Fruit fly (Drosophila melanogaster) whole organism, embryonic: ENCODE data around the gene Vm26Aa.

Experiments
- B-H1 ChIP-seq: fragments of 200-800 bp; sonication (Bioruptor generic); IDR thresholded peaks from 3 replicates; pipeline ENCODE4 v1.3.6; 2022; ENCODE audit warnings: missing biosample characterization, missing genetic modification characterization
- Blimp-1 ChIP-seq: fragments of 200-800 bp; sonication (Bioruptor generic); optimal IDR thresholded peaks from 3 replicates; lab custom pipeline; 2018; ENCODE audit warnings: missing biosample characterization, missing genetic modification characterization, mild to moderate bottlenecking, moderate library complexity, missing genetic modification reagents
- CG10274 ChIP-seq: fragments of 200-800 bp; sonication (Bioruptor generic); optimal IDR thresholded peaks from 3 replicates; lab custom pipeline; 2017; ENCODE audit warnings: missing biosample characterization, mild to moderate bottlenecking, missing genetic modification characterization
- CG11696 ChIP-seq: fragments of 200-800 bp; sonication (Bioruptor generic); IDR thresholded peaks from 2 replicates; pipeline ENCODE4 v1.3.6; 2022; ENCODE audit warnings: missing biosample characterization, missing genetic modification characterization
- CG12942 ChIP-seq: fragments of 200-800 bp; sonication (Bioruptor generic); optimal IDR thresholded peaks from 3 replicates; lab custom pipeline; 2016; ENCODE audit warnings: missing biosample characterization, missing genetic modification characterization
- CG14860 ChIP-seq: fragments of 200-800 bp; sonication (Bioruptor generic); IDR thresholded peaks from 3 replicates; pipeline ENCODE4 v1.3.6; 2022; ENCODE audit warnings: missing biosample characterization, missing genetic modification characterization; ENCODE audit not compliant: partially characterized antibody
- CG15514 ChIP-seq: fragments of 200-800 bp; sonication (Bioruptor generic); optimal IDR thresholded peaks from 3 replicates; lab custom pipeline; 2017; ENCODE audit warnings: missing biosample characterization, missing genetic modification characterization, mild to moderate bottlenecking, moderate library complexity, missing genetic modification reagents
- CG17385 ChIP-seq: fragments of 200-800 bp; sonication (Bioruptor generic); optimal IDR thresholded peaks from 3 replicates; lab custom pipeline; 2018; ENCODE audit warnings: missing biosample characterization, mild to moderate bottlenecking, missing genetic modification characterization
- CG17829 ChIP-seq: fragments of 200-800 bp; optimal IDR thresholded peaks from 2 replicates; lab custom pipeline; 2019; ENCODE audit warnings: missing biosample characterization, mild to moderate bottlenecking, missing genetic modification characterization, moderate library complexity
- CG18764 ChIP-seq: fragments of 200-800 bp; sonication (Bioruptor generic); optimal IDR thresholded peaks from 3 replicates; lab custom pipeline; 2016; ENCODE audit warnings: missing biosample characterization, missing genetic modification characterization
- CG2875 ChIP-seq: fragments of 200-800 bp; sonication (Bioruptor generic); optimal IDR thresholded peaks from 2 replicates; lab custom pipeline; 2017; ENCODE audit warnings: missing biosample characterization, mild to moderate bottlenecking, missing genetic modification characterization, missing genetic modification reagents
- CG32767 ChIP-seq: fragments of 200-800 bp; sonication (Bioruptor generic); IDR thresholded peaks from 2 replicates; pipeline ENCODE4 v1.3.6; 2022; ENCODE audit warnings: missing biosample characterization, missing genetic modification characterization
- CG33557 ChIP-seq: fragments of 200-800 bp; sonication (Bioruptor generic); optimal IDR thresholded peaks from 2 replicates; lab custom pipeline; 2019; ENCODE audit warnings: missing biosample characterization, mild to moderate bottlenecking, missing genetic modification characterization, moderate library complexity
- CG4424 ChIP-seq: fragments of 200-800 bp; sonication (Bioruptor generic); optimal IDR thresholded peaks from 3 replicates; lab custom pipeline; 2016; ENCODE audit warnings: missing biosample characterization, missing genetic modification characterization
- CG7372 ChIP-seq: fragments of 200-800 bp; sonication (Bioruptor generic); IDR thresholded peaks from 2 replicates; pipeline ENCODE4 v1.3.6; 2022; ENCODE audit warnings: missing biosample characterization, missing genetic modification characterization
- CG7987 ChIP-seq: fragments of 200-800 bp; sonication (Bioruptor generic); optimal IDR thresholded peaks from 2 replicates; lab custom pipeline; 2018; ENCODE audit warnings: missing biosample characterization, mild to moderate bottlenecking, missing genetic modification characterization, moderate library complexity
- CG8478 ChIP-seq: fragments of >200 bp; optimal IDR thresholded peaks from 2 replicates; lab custom pipeline; 2018
- CG9437 ChIP-seq: fragments of 200-800 bp; sonication (Bioruptor generic); optimal IDR thresholded peaks from 2 replicates; lab custom pipeline; 2018; ENCODE audit warnings: missing biosample characterization, mild to moderate bottlenecking, missing genetic modification characterization
- CG9727 ChIP-seq: fragments of 200-800 bp; sonication (Bioruptor generic); optimal IDR thresholded peaks from 3 replicates; lab custom pipeline; 2017; ENCODE audit warnings: missing biosample characterization, mild to moderate bottlenecking, missing genetic modification characterization
- CHES-1-like ChIP-seq: fragments of 200-800 bp; sonication (Bioruptor generic); optimal IDR thresholded peaks from 2 replicates; lab custom pipeline; 2016; ENCODE audit warnings: missing biosample characterization, missing genetic modification characterization
- Camta ChIP-seq: fragments of 200-800 bp; sonication (Bioruptor generic); optimal IDR thresholded peaks from 2 replicates; lab custom pipeline; 2016; ENCODE audit warnings: missing biosample characterization, missing genetic modification characterization
- CkIIα-i1 ChIP-seq: fragments of 200-800 bp; sonication (Bioruptor generic); IDR thresholded peaks from 2 replicates; pipeline ENCODE4 v1.3.6; 2022; ENCODE audit warnings: missing biosample characterization, missing genetic modification characterization
- CrebB ChIP-seq: fragments of 200-800 bp; sonication (Bioruptor generic); optimal IDR thresholded peaks from 3 replicates; lab custom pipeline; 2018; ENCODE audit warnings: missing biosample characterization, mild to moderate bottlenecking, missing genetic modification characterization
- Eip74EF ChIP-seq, 2 experiments: fragments of 200-800 bp in 1 of 2; fragments of >200 bp in 1 of 2; sonication (Bioruptor generic) in 1 of 2; optimal IDR thresholded peaks; 2 replicates each; lab custom pipeline; 2017 to 2019; ENCODE audit warnings: missing biosample characterization in 2 of 2, missing genetic modification characterization in 2 of 2, mild to moderate bottlenecking in 1 of 2, moderate library complexity in 1 of 2
- HLH54F ChIP-seq: fragments of 200-800 bp; sonication (Bioruptor generic); optimal IDR thresholded peaks from 3 replicates; lab custom pipeline; 2016; ENCODE audit warnings: missing biosample characterization, missing genetic modification characterization
- HLHmδ ChIP-seq: fragments of 200-800 bp; sonication (Bioruptor generic); optimal IDR thresholded peaks from 2 replicates; lab custom pipeline; 2018; ENCODE audit warnings: missing biosample characterization, mild to moderate bottlenecking, missing genetic modification characterization, moderate library complexity
- Hr3 ChIP-seq: fragments of 200-800 bp; sonication (Bioruptor generic); optimal IDR thresholded peaks from 3 replicates; lab custom pipeline; 2016; ENCODE audit warnings: missing biosample characterization, missing genetic modification characterization
- Lim3 ChIP-seq: fragments of 200-800 bp; sonication (Bioruptor generic); IDR thresholded peaks from 2 replicates; pipeline ENCODE4 v1.3.6; 2022; ENCODE audit warnings: missing biosample characterization, missing genetic modification characterization
- Mad ChIP-seq: fragments of 200-800 bp; sonication (Bioruptor generic); optimal IDR thresholded peaks from 2 replicates; lab custom pipeline; 2016; ENCODE audit warnings: missing biosample characterization, missing genetic modification characterization
- Max ChIP-seq: fragments of 200-800 bp; sonication (Bioruptor generic); optimal IDR thresholded peaks from 2 replicates; lab custom pipeline; 2016; ENCODE audit warnings: missing biosample characterization, mild to moderate bottlenecking, missing genetic modification characterization
- Meics ChIP-seq: fragments of 200-800 bp; sonication (Bioruptor generic); optimal IDR thresholded peaks from 2 replicates; lab custom pipeline; 2017; ENCODE audit warnings: missing biosample characterization, mild to moderate bottlenecking, missing genetic modification characterization
- Mrtf ChIP-seq: fragments of 200-800 bp; sonication (Bioruptor generic); IDR thresholded peaks from 3 replicates; pipeline ENCODE4 v1.3.6; 2022; ENCODE audit warnings: missing biosample characterization, missing genetic modification characterization
- PHDP ChIP-seq: fragments of 200-800 bp; sonication (Bioruptor generic); optimal IDR thresholded peaks from 3 replicates; lab custom pipeline; 2018; ENCODE audit warnings: missing biosample characterization, mild to moderate bottlenecking, missing genetic modification characterization, moderate library complexity
- Spps ChIP-seq: fragments of 200-800 bp; sonication (Bioruptor generic); optimal IDR thresholded peaks from 2 replicates; lab custom pipeline; 2018; ENCODE audit warnings: missing biosample characterization, mild to moderate bottlenecking, missing genetic modification characterization
- Stat92E ChIP-seq, 3 experiments: fragments of >200 bp in 2 of 3; fragments of 200-800 bp in 1 of 3; sonication (Bioruptor generic) in 1 of 3; optimal IDR thresholded peaks; 2 replicates each; lab custom pipeline; 2017 to 2019; ENCODE audit warnings: missing biosample characterization in 3 of 3, missing genetic modification characterization in 3 of 3, mild to moderate bottlenecking in 1 of 3, moderate library complexity in 1 of 3
- Xrp1 ChIP-seq: fragments of 200-800 bp; sonication (Bioruptor generic); IDR thresholded peaks from 2 replicates; pipeline ENCODE4 v1.3.6; 2022; ENCODE audit warnings: missing biosample characterization, missing genetic modification characterization
- aop ChIP-seq: fragments of 200-800 bp; sonication (Bioruptor generic); IDR thresholded peaks from 2 replicates; pipeline ENCODE4 v1.3.6; 2022; ENCODE audit warnings: missing biosample characterization, missing genetic modification characterization
- az2 ChIP-seq: fragments of 200-800 bp; sonication (Bioruptor generic); optimal IDR thresholded peaks from 3 replicates; lab custom pipeline; 2016; ENCODE audit warnings: missing biosample characterization, missing genetic modification characterization
- bigmax ChIP-seq: fragments of 200-800 bp; sonication (Bioruptor generic); optimal IDR thresholded peaks from 2 replicates; lab custom pipeline; 2018; ENCODE audit warnings: missing biosample characterization, mild to moderate bottlenecking, missing genetic modification characterization
- bowl ChIP-seq: fragments of 200-800 bp; sonication (Bioruptor generic); IDR thresholded peaks from 2 replicates; pipeline ENCODE4 v1.3.6; 2022; ENCODE audit warnings: missing biosample characterization, missing genetic modification characterization
- fru ChIP-seq: fragments of >200 bp; optimal IDR thresholded peaks from 2 replicates; lab custom pipeline; 2017
- jing ChIP-seq: fragments of 200-800 bp; sonication (Bioruptor generic); optimal IDR thresholded peaks from 2 replicates; lab custom pipeline; 2018; ENCODE audit warnings: missing biosample characterization, mild to moderate bottlenecking, missing genetic modification characterization
- lbe ChIP-seq: fragments of 200-800 bp; sonication (Bioruptor generic); optimal IDR thresholded peaks from 2 replicates; lab custom pipeline; 2016; ENCODE audit warnings: missing biosample characterization, mild to moderate bottlenecking, missing genetic modification characterization
- lola ChIP-seq, 3 experiments: fragments of >200 bp in 2 of 3; fragments of 200-800 bp in 1 of 3; sonication (Bioruptor generic) in 1 of 3; optimal IDR thresholded peaks; 2 replicates each; lab custom pipeline; 2017 to 2019; ENCODE audit warnings: missing biosample characterization in 3 of 3, missing genetic modification characterization in 3 of 3, mild to moderate bottlenecking in 1 of 3, moderate library complexity in 1 of 3
- mirr ChIP-seq: fragments of 200-800 bp; sonication (Bioruptor generic); optimal IDR thresholded peaks from 3 replicates; lab custom pipeline; 2018; ENCODE audit warnings: missing biosample characterization, mild to moderate bottlenecking, missing genetic modification characterization
- nmo ChIP-seq: fragments of 200-800 bp; sonication (Bioruptor generic); optimal IDR thresholded peaks from 2 replicates; lab custom pipeline; 2018; ENCODE audit warnings: missing biosample characterization, mild to moderate bottlenecking, missing genetic modification characterization, moderate library complexity
- run ChIP-seq: fragments of 200-800 bp; sonication (Bioruptor generic); optimal IDR thresholded peaks from 3 replicates; lab custom pipeline; 2018; ENCODE audit warnings: missing biosample characterization, mild to moderate bottlenecking, missing genetic modification characterization
- sd ChIP-seq: fragments of 200-800 bp; sonication (Bioruptor generic); optimal IDR thresholded peaks from 3 replicates; lab custom pipeline; 2018; ENCODE audit warnings: missing biosample characterization, mild to moderate bottlenecking, missing genetic modification characterization, moderate library complexity
- ssp ChIP-seq: fragments of 200-800 bp; sonication (Bioruptor generic); IDR thresholded peaks from 2 replicates; pipeline ENCODE4 v1.3.6; 2022; ENCODE audit warnings: missing biosample characterization, missing genetic modification characterization
- vvl ChIP-seq: fragments of 200-800 bp; sonication (Bioruptor generic); IDR thresholded peaks from 2 replicates; pipeline ENCODE4 v1.3.6; 2022; ENCODE audit warnings: missing biosample characterization, missing genetic modification characterization
- wdn ChIP-seq: fragments of 200-800 bp; sonication (Bioruptor generic); IDR thresholded peaks from 2 replicates; pipeline ENCODE4 v1.3.6; 2022; ENCODE audit warnings: missing biosample characterization, missing genetic modification characterization

Gene Vm26Aa

DNA sequence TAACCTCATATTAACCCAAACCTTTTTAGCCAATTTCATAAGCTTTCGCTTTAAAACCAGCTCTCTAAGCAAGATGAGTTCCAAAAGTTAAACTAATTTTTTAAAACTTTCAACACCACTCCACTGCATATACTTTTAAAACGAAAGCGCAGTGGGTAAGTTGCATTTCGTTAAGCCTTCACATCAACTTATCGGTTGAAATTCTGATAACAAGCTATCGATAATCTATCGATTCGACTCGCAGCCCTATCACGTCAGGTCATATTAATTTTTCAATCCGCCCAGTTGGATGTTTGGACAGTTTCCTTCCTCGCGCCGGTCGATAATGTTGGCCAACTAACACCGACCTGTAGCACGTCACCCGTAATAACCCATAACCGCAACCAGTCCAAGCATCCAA is 26.0 kb upstream of the Vm26Aa start, which contains the start of gene ifc (continued):
- TF ChIP-seq CG8478 (lab: Kevin White, UChicago) (no peak), B-H1 (GFP tag; lab: Robert Waterston, UW) (no peak), Xrp1 (GFP tag; lab: Robert Waterston, UW) (no peak), jing (GFP tag; lab: Kevin White, UChicago) (no peak), CG9437 (GFP tag; lab: Kevin White, UChicago) (no peak), HLH54F (GFP tag; lab: Kevin White, UChicago) (peak; percentile 65), CG10274 (GFP tag; lab: Kevin White, UChicago) (no peak), CG32767 (no peak), CG33557 (peak; percentile 44), CG12942 (GFP tag; lab: Kevin White, UChicago) (peak; percentile 45), Camta (GFP tag; lab: Kevin White, UChicago) (peak; percentile 71), fru (lab: Kevin White, UChicago) (no peak), Spps (no peak), Meics (GFP tag; lab: Kevin White, UChicago) (peak; percentile 61), wdn (no peak), HLHmδ (GFP tag; lab: Kevin White, UChicago) (peak; percentile 19), Blimp-1 (GFP tag; lab: Kevin White, UChicago) (no peak), Eip74EF (GFP tag; optimal IDR thresholded peaks at IDR 0.05; lab: Kevin White, UChicago) (peak in 1 of 2 experiments; percentile 53), run (tag; lab: Kevin White, UChicago) (peak; percentile 22), aop (no peak), CG2875 (GFP tag; lab: Kevin White, UChicago) (no peak), ssp (GFP tag; lab: Robert Waterston, UW) (no peak), CG17385 (GFP tag; lab: Kevin White, UChicago) (peak; percentile 35), Max (peak; percentile 50), lola (GFP tag; optimal IDR thresholded peaks at IDR 0.05; lab: Kevin White, UChicago) (peak in 2 of 3 experiments; percentile 29 to 99), sd (peak; percentile 55), CkIIα-i1 (GFP tag; lab: Robert Waterston, UW) (no peak), Hr3 (peak; percentile 30), az2 (GFP tag; lab: Kevin White, UChicago) (peak; percentile 37), mirr (peak; percentile 7), vvl (GFP tag; lab: Robert Waterston, UW) (no peak), bigmax (peak; percentile 40), nmo (GFP tag; lab: Kevin White, UChicago) (peak; percentile 76), Lim3 (no peak), Mad (GFP tag; lab: Kevin White, UChicago) (peak; percentile 51), CG9727 (peak; percentile 54), Stat92E (GFP tag; optimal IDR thresholded peaks at IDR 0.05; lab: Kevin White, UChicago) (peak in 1 of 3 experiments; percentile 14), CG18764 (GFP tag; lab: Kevin White, UChicago) (peak; percentile 40), lbe (GFP tag; lab: Kevin White, UChicago) (no peak), CG14860 (GFP tag; lab: Robert Waterston, UW) (no peak), CG15514 (GFP tag; lab: Kevin White, UChicago) (peak; percentile 85), CG4424 (GFP tag; lab: Kevin White, UChicago) (peak; percentile 51), CG7372 (GFP tag; lab: Robert Waterston, UW) (no peak), CHES-1-like (GFP tag; lab: Kevin White, UChicago) (peak; percentile 76), Mrtf (no peak), CG11696 (GFP tag; lab: Robert Waterston, UW) (no peak), CrebB (peak; percentile 7), PHDP (peak; percentile 44), bowl (GFP tag; lab: Robert Waterston, UW) (no peak), CG17829 (tag; lab: Kevin White, UChicago) (peak; percentile 82), CG7987 (peak; percentile 6)
